Worm (Caenorhabditis elegans) whole organism, L4 larva: Measurements from ENCODE around the gene F22B5.10.

Experiments used
- T20F7.1 ChIP-seq: fragments of 200-800 bp; sonication (Bioruptor generic); optimal IDR thresholded peaks from 2 replicates; lab custom pipeline; 2018; ENCODE audit warnings: mild to moderate bottlenecking, missing genetic modification characterization, missing compliant biosample characterization
- ceh-62 ChIP-seq: sonication (generic microtip); optimal IDR thresholded peaks from 2 replicates; lab custom pipeline; 2017; ENCODE audit warnings: missing biosample characterization, missing genetic modification characterization
- cey-2 ChIP-seq: sonication (generic microtip); optimal IDR thresholded peaks from 3 replicates; lab custom pipeline; 2017; ENCODE audit warnings: missing genetic modification characterization, mild to moderate bottlenecking, missing compliant biosample characterization, antibody characterized with exemption, borderline replicate concordance; ENCODE audit not compliant: insufficient read depth
- egl-27 ChIP-seq: sonication (generic microtip); optimal IDR thresholded peaks from 3 replicates; lab custom pipeline; 2017; ENCODE audit warnings: missing biosample characterization, missing genetic modification reagents, missing genetic modification characterization
- fkh-10 ChIP-seq: fragments of 150-350 bp; optimal IDR thresholded peaks from 2 replicates; lab custom pipeline; 2014; ENCODE audit warnings: missing biosample characterization, missing genetic modification reagents, missing genetic modification characterization
- jun-1 ChIP-seq: fragments of 150-350 bp; optimal IDR thresholded peaks from 2 replicates; lab custom pipeline; 2014; ENCODE audit warnings: missing biosample characterization, missing genetic modification reagents, missing genetic modification characterization
- unc-62 ChIP-seq, 3 experiments: fragments of 150-350 bp in 1 of 3; sonication (generic microtip); optimal IDR thresholded peaks in 2 of 3; peaks in 1 of 3; 1 replicate in 1 of 3; 2 replicates in 2 of 3; lab custom pipeline; 2014 to 2017; ENCODE audit warnings: missing biosample characterization in 3 of 3, missing genetic modification characterization in 3 of 3, missing genetic modification reagents in 3 of 3, missing genotype in 1 of 3
- ztf-11 ChIP-seq: fragments of 150-350 bp; optimal IDR thresholded peaks from 2 replicates; lab custom pipeline; 2014; ENCODE audit warnings: missing biosample characterization, missing genetic modification characterization

DNA sequence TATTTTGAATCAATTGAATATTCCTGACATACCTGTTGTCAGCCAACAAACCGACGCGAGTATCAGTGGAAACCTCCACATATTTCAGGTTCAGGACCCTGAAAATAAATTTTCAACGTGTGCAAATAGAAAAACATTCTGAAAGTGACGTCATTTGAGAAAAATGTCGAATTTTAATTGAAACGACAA lies 38.3 kb upstream of the F22B5.10 start, which contains the start of gene F14E5.2:
- TF ChIP-seq ceh-62 (tag; lab: Kevin White, UChicago) (no peak), jun-1 (no peak), cey-2 (no peak), T20F7.1 (GFP tag; lab: Kevin White, UChicago) (no peak), unc-62 (GFP tag; optimal IDR thresholded peaks at IDR 0.05 in 1 of 2; lab: Kevin White, UChicago) (no peak), unc-62 (tag; optimal IDR thresholded peaks at IDR 0.05; lab: Kevin White, UChicago) (no peak), ztf-11 (tag; lab: Kevin White, UChicago) (no peak), fkh-10 (GFP tag; lab: Kevin White, UChicago) (no peak), egl-27 (tag; lab: Kevin White, UChicago) (no peak)
